Worm (Caenorhabditis elegans) whole organism, L4/young adult: Measurements from ENCODE around the gene ZK1058.9.

Source experiments
- W03F9.2 ChIP-seq: fragments of 150-350 bp; optimal IDR thresholded peaks from 2 replicates; lab custom pipeline; 2014; ENCODE audit warnings: missing biosample characterization, missing genetic modification characterization
- dao-5 ChIP-seq: sonication (generic microtip); optimal IDR thresholded peaks from 2 replicates; lab custom pipeline; 2016; ENCODE audit warnings: missing genotype, missing genetic modification characterization, moderate library complexity, missing compliant biosample characterization
- him-1 ChIP-seq: sonication (generic microtip); optimal IDR thresholded peaks from 2 replicates; lab custom pipeline; 2016; ENCODE audit warnings: missing genotype, missing genetic modification reagents, missing genetic modification characterization, missing compliant biosample characterization

ZK1058.9 gene

DNA sequence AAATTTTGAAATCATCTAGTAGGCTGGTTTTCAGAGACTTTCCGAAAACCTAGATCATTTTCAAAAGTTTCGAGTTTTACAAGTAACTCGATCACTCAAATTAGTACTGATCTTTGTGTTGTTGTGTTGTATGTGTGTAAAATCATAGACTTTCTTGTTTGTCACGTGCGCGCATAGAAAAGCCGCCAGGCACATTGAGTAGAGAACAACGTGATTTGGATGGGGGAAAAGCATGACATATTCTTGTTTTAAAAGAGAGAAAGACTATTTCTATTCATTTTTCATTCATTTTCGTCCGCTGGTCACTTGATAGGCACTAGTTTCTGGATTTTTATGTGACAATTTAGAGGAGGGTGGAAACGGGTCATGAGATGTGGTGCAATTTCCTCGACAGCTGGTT, 28.2 kb upstream of the ZK1058.9 start:
- TF ChIP-seq dao-5 (tag; lab: Kevin White, UChicago): no peak

DNA sequence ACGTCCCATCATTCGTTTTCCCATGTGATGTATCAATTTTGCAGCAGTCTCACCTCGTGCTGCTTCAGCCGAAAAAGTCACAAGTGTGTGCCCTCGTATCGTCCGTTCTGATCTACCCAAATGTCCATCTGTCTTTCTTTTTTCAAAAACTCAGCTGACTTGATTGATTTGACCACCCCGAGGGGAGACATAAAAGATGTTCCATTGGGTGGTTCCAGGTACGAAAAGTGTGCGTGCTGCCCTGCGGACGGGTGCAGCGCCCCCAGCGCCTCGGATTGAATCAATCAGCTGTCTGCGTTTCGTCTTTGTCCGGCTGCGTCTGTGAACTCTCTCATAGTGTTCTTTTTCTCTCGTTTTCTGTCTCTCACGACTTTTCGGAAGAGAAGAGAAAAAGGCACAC, 27.2 kb upstream of the ZK1058.9 start:
- TF ChIP-seq W03F9.2 (tag; lab: Kevin White, UChicago): no peak
- peak; percentile 26 for TF ChIP-seq him-1 (tag; lab: Kevin White, UChicago)
- TF ChIP-seq dao-5 (tag; lab: Kevin White, UChicago): no peak

DNA sequence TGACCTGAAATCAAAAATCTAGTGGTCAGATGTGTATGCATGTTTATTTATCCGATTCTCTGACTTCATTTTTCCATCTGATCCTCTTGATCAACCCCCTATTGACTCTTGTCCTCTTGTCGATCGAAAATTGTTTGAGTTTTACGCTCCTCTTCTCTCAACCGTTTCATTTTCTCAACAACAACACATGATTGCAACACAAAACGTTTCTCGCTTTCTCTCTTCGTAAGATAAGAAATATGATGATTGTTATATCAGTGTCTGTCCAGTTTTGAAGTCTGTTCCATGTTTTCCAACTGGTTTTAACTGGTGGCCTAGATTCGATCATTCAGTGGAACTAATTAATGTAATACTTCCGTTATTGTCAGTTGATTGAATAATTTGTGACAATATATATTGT, 26.0 kb upstream of the ZK1058.9 start:
- TF ChIP-seq W03F9.2 (tag; lab: Kevin White, UChicago): no peak
- no peak for TF ChIP-seq him-1 (tag; lab: Kevin White, UChicago)
- TF ChIP-seq dao-5 (tag; lab: Kevin White, UChicago): no peak

DNA sequence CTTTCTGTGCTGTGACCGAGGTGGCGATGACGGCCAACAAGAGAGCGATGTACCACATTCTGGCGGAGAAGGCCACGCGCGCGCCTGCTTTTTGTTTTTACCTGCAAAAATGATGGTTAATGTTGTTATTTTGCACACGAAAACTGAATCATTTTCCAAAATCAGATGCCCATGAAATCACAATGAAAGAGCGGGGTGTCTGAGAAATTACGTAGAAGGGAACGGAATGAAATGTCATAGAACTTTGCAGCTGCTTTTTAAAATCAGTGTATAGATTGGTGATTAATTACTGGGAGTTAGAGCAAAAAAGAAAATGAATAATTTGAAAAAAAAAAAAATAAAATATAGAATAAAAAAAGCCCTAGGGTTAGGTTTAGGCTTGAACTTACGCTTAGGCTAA, 9.8 kb upstream of the ZK1058.9 start, which contains the start of gene npl-10:
Gene npl-10, minus strand, starts transcription at position 101 of the 400 bp plus-strand sequence.
- TF ChIP-seq him-1 (tag; lab: Kevin White, UChicago) (no peak), dao-5 (tag; lab: Kevin White, UChicago) (no peak), W03F9.2 (tag; lab: Kevin White, UChicago) (no peak)

DNA sequence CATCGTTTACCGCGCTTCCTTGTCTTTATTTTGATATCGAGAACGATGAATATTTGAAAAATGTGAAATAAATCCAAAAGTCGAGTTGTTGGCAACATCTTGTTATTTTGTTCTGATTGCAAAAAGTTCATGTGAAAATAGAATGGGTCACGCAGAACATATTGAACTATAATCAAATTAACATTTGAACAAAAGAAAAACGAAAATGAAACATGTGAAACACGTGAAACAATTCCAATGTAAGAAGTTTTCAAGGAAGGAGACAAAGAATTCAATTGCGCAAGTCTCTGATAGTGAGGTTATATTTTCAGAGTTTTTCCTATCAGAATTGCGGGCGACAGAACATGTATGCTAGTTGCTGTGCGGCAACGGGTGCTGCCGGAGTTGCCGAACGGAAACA, 5.4 kb upstream of the ZK1058.9 start, which contains the start of gene F37A8.2:
Gene F37A8.2, minus strand, starts transcription at position 101 of the 400 bp plus-strand sequence.
- no peak for TF ChIP-seq him-1 (tag; lab: Kevin White, UChicago)
- no peak for TF ChIP-seq dao-5 (tag; lab: Kevin White, UChicago)
- no peak for TF ChIP-seq W03F9.2 (tag; lab: Kevin White, UChicago)

DNA sequence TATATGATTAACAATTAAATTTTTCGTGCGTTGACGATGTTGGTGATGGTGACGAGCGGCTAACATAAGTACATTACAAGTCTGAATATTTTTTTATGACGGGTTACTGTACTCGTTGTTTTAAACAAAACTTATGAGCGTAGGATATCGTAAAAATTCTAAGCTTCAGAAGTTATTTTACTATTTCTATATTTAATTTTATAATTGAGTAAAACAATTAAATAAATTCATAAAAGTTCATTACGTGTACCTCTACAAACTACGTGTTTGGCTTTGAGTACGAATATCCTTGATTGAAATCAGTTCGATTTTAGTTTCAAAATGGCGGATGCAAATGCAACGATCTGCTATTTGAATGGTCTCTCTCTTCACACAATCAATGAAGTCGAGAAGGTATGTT, 2.1 kb upstream of the ZK1058.9 start, which contains the start of gene F37A8.1:
Gene F37A8.1, plus strand, starts transcription at position 301 of the 400 bp plus-strand sequence.
- TF ChIP-seq dao-5 (tag; lab: Kevin White, UChicago): no peak
- no peak for TF ChIP-seq W03F9.2 (tag; lab: Kevin White, UChicago)
- no peak for TF ChIP-seq him-1 (tag; lab: Kevin White, UChicago)

DNA sequence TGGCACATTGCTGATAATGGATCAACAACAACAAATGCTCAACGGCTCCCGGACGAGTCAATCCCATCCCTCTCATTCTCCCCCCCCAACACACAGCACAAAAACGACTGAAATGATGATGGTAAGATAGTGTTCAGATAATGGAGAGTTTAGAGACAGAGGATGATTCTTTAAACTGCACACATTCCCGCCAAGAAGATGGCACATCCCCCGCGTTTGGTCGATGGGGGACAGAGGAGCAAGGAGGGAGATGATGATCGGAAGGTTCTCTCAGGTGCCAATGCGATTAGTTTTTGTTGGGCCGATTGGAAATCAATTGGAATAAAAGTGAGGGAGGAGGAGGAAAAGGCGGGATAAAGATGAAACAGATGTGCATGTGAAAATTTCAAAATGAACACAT, 1.4 kb upstream of the ZK1058.9 start:
- TF ChIP-seq him-1 (tag; lab: Kevin White, UChicago) (no peak), W03F9.2 (tag; lab: Kevin White, UChicago) (no peak), dao-5 (tag; lab: Kevin White, UChicago) (no peak)

DNA sequence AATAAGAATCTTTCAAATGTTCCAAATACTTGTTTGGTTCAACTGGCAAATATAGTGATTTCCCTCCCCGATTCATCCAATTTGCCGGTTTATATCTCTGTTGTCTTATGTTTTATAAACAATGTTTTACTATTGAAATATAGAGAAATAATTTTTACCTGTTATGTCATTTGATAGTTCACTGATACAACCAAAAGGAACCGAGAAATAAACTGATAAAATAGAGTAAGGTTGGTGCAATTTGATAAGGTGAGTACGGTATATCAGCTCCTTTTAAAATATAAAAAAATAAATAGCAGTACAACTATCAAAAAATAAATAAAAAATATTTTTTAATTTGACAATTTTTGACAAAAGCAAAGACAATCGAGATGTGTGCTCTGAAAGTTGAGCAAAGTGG, 785 bp upstream of the ZK1058.9 start:
- TF ChIP-seq W03F9.2 (tag; lab: Kevin White, UChicago) (no peak), him-1 (tag; lab: Kevin White, UChicago) (no peak), dao-5 (tag; lab: Kevin White, UChicago) (no peak)

DNA sequence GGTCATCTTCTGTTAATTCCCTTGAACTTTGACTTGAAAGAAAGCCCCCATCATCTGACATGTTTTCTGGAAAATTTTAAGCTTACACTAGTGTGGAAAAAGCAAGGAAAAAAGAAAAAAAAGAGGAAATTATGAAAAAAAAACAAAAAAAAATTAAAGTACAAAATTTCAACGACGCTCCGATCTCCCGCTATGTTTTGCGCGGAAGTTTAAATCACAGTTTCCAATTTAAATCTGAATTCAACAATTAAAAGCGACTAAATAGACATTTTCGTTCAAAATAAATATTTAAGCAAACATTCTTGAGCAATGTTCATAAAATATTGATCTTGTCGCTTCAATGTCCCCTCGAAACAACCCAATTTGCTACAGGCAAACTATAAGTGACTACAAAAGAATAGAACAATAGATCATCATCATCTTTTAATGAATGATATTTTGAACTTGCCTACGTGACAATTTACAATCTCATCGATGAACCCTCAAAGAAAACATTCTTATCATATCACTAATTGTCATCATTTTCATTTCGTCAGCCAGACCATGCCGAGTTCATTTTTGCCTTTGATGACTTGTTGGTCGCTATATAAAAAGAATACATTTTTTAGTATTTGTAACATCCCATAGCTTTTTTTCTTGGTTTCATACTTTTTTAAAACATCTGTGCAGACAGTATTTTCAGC, 4.2 kb downstream of the ZK1058.9 start, which contains the start of the genes metl-6 and nit-1:
Gene metl-6, minus strand, starts transcription at position 66 of the 683 bp plus-strand sequence.
Gene nit-1, plus strand, starts transcription at position 562 of the 683 bp plus-strand sequence.
- TF ChIP-seq W03F9.2 (tag; lab: Kevin White, UChicago) (no peak), dao-5 (tag; lab: Kevin White, UChicago) (no peak), him-1 (tag; lab: Kevin White, UChicago) (no peak)

DNA sequence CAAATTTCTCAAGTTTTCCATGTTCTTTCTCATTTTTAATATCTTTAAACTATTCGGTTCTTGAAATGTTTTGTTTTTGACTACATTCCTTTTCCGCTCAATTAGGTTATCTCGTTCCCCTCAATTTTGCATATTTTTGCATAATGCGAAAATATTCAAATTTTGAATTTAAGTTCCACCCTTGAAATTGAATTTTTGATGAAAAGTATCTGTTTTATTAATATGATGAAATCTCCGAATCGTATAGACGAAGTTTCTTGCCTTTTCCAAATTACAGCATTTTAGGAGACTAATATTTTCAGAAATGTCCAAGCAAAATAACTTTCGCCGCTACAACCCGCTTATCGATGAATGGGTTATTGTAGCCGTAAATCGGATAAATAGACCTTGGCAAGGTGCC, 7.4 kb downstream of the ZK1058.9 start, which contains the start of gene ZK1058.3:
Gene ZK1058.3, plus strand, starts transcription at position 301 of the 400 bp plus-strand sequence.
- TF ChIP-seq W03F9.2 (tag; lab: Kevin White, UChicago) (no peak), him-1 (tag; lab: Kevin White, UChicago) (no peak), dao-5 (tag; lab: Kevin White, UChicago) (no peak)

DNA sequence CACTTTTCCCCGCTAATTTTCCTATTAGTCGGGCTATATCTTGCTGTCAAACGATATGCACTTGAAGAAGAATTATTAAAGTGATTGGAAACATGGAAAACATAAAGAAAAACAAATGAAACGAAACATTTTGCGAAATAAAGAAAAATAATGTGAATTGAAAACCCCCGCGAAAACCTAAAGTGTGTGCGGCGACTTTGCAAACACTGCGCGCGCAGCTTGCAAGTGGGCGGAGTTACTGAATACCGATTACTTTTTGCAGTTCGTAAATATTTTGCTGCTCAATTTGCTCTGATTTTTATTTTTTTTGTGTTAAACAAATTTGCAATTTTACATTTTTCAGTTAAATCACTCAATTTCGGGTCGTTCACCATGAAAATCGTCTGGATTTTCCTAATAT, 9.4 kb downstream of the ZK1058.9 start, which contains the start of gene ccdc-47:
Gene ccdc-47, plus strand, starts transcription at position 344 of the 400 bp plus-strand sequence.
- TF ChIP-seq W03F9.2 (tag; lab: Kevin White, UChicago) (peak; percentile 85), him-1 (tag; lab: Kevin White, UChicago) (no peak), dao-5 (tag; lab: Kevin White, UChicago) (no peak)

DNA sequence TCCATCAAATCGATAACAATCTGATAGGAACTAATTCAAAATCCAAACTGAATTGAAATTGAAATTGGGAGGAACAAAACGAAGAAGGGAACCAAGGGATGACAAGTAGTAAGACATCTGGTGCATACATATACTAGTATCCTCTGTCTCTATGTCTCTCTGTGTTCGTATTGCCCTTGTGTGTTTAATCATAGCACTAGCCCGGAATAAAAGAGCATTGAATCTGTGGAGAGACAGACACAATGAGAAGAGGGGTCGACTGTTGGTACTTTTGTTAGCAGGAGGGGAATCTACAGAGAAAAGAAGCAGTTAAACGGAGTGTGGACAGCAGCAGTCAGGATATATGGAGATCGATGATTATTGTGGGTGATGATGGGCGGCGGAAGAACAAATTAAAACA, 10.3 kb downstream of the ZK1058.9 start:
- TF ChIP-seq him-1 (tag; lab: Kevin White, UChicago) (no peak), W03F9.2 (tag; lab: Kevin White, UChicago) (no peak), dao-5 (tag; lab: Kevin White, UChicago) (no peak)

DNA sequence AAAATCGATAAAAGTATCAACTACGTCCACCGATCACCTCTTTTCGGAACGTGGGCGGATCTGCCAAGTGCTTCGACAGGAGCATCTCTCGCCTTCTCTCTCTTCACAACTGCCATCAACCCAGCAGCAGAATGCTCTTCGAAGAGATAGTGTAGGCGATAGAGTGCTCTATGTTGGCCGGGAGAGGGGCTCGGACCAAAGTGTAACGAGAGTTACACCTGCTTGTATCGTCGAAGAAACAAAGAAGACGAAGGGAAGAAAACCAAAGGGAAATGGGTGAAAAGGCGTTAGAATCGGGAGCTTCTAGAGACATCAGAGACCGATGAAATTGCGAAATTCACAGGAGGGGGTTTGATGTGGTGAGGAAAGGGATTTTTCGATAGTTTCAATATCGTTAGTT, 11.2 kb downstream of the ZK1058.9 start:
- TF ChIP-seq W03F9.2 (tag; lab: Kevin White, UChicago): no peak
- TF ChIP-seq him-1 (tag; lab: Kevin White, UChicago): no peak

DNA sequence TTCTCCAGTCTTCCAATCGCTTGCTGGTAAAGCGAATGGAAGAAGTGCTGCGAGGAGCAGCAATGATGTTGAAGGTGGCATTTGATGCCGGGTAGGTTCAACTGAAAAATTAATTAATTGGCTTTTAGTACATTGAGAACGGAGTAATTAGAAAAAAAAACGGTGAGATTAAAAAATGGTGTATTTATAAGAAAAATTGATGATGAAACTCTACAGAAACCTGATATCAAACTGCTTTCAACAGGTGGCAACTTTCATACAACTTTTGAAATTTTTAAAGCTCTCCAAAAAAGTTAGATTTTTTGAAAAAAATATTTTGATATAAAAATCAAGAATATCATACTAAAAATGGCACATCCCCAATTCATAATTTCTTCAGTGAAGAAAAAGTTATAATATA, 12.0 kb downstream of the ZK1058.9 start, which contains the start of gene pat-3:
Gene pat-3, minus strand, starts transcription at position 101 of the 400 bp plus-strand sequence.
- TF ChIP-seq dao-5 (tag; lab: Kevin White, UChicago) (no peak), W03F9.2 (tag; lab: Kevin White, UChicago) (no peak), him-1 (tag; lab: Kevin White, UChicago) (no peak)
